Fruit fly (Drosophila melanogaster) whole organism, prepupa: Measurements from ENCODE around the gene CG11384.

ENCODE experiments used
- Blimp-1 ChIP-seq: fragments of 200-800 bp; sonication (Bioruptor generic); optimal IDR thresholded peaks from 3 replicates; lab custom pipeline; 2017; ENCODE audit warnings: missing biosample characterization, missing genetic modification characterization, mild to moderate bottlenecking, moderate library complexity, missing genetic modification reagents
- CG10631 ChIP-seq: fragments of 200-800 bp; sonication (Bioruptor generic); optimal IDR thresholded peaks from 2 replicates; lab custom pipeline; 2016; ENCODE audit warnings: missing biosample characterization, missing genetic modification characterization
- CG11294 ChIP-seq: fragments of 200-800 bp; sonication (Bioruptor generic); IDR thresholded peaks from 2 replicates; pipeline ENCODE4 v1.3.6; 2022; ENCODE audit warnings: missing biosample characterization, missing genetic modification characterization
- CG11762 ChIP-seq: fragments of 200-800 bp; sonication (Bioruptor generic); optimal IDR thresholded peaks from 3 replicates; lab custom pipeline; 2016; ENCODE audit warnings: missing biosample characterization, missing genetic modification characterization; ENCODE audit not compliant: insufficient read depth
- CG11902 ChIP-seq: fragments of 200-800 bp; sonication (Bioruptor generic); optimal IDR thresholded peaks from 3 replicates; lab custom pipeline; 2016; ENCODE audit warnings: missing biosample characterization, missing genetic modification characterization
- CG15336 ChIP-seq: fragments of 200-800 bp; sonication (Bioruptor generic); IDR thresholded peaks from 2 replicates; pipeline ENCODE4 v1.3.6; 2022; ENCODE audit warnings: missing biosample characterization, missing genetic modification characterization
- CG16779 ChIP-seq: fragments of 200-800 bp; sonication (Bioruptor generic); optimal IDR thresholded peaks from 3 replicates; lab custom pipeline; 2017; ENCODE audit warnings: missing biosample characterization, mild to moderate bottlenecking, missing genetic modification characterization
- CG32006 ChIP-seq: fragments of 200-800 bp; sonication (Bioruptor generic); optimal IDR thresholded peaks from 3 replicates; lab custom pipeline; 2017; ENCODE audit warnings: missing biosample characterization, mild to moderate bottlenecking, missing genetic modification characterization
- CG34406 ChIP-seq: fragments of 200-800 bp; sonication (Bioruptor generic); optimal IDR thresholded peaks from 3 replicates; lab custom pipeline; 2016; ENCODE audit warnings: missing biosample characterization, missing genetic modification characterization
- CG6276 ChIP-seq: fragments of 200-800 bp; sonication (Bioruptor generic); optimal IDR thresholded peaks from 2 replicates; lab custom pipeline; 2017; ENCODE audit warnings: missing biosample characterization, mild to moderate bottlenecking, missing genetic modification characterization
- CG6792 ChIP-seq: fragments of 200-800 bp; sonication (Bioruptor generic); optimal IDR thresholded peaks from 3 replicates; lab custom pipeline; 2016; ENCODE audit warnings: missing biosample characterization, missing genetic modification characterization
- CG6808 ChIP-seq: fragments of 200-800 bp; sonication (Bioruptor generic); optimal IDR thresholded peaks from 3 replicates; lab custom pipeline; 2017; ENCODE audit warnings: missing biosample characterization, missing genetic modification characterization, mild to moderate bottlenecking, moderate library complexity, missing genetic modification reagents
- CG6854 ChIP-seq: fragments of 200-800 bp; sonication (Bioruptor generic); optimal IDR thresholded peaks from 2 replicates; lab custom pipeline; 2017; ENCODE audit warnings: missing biosample characterization, mild to moderate bottlenecking, missing genetic modification characterization
- CG7368 ChIP-seq: fragments of 200-800 bp; sonication (Bioruptor generic); optimal IDR thresholded peaks from 3 replicates; lab custom pipeline; 2016; ENCODE audit warnings: missing biosample characterization, missing genetic modification characterization
- CG8119 ChIP-seq: fragments of 200-800 bp; sonication (Bioruptor generic); IDR thresholded peaks from 3 replicates; pipeline ENCODE4 v1.3.6; 2022; ENCODE audit warnings: missing biosample characterization, missing genetic modification characterization
- CG8632 ChIP-seq: fragments of 200-800 bp; sonication (Bioruptor generic); optimal IDR thresholded peaks from 3 replicates; lab custom pipeline; 2016; ENCODE audit warnings: missing biosample characterization, missing genetic modification characterization
- Eip93F ChIP-seq: fragments of 200-800 bp; sonication (Bioruptor generic); optimal IDR thresholded peaks from 2 replicates; lab custom pipeline; 2016; ENCODE audit warnings: missing biosample characterization, mild to moderate bottlenecking, missing genetic modification characterization
- Gug ChIP-seq: fragments of 200-800 bp; sonication (Bioruptor generic); IDR thresholded peaks from 2 replicates; pipeline ENCODE4 v1.3.6; 2022; ENCODE audit warnings: missing biosample characterization, missing genetic modification characterization
- Hr38 ChIP-seq: sonication (Bioruptor generic); optimal IDR thresholded peaks from 2 replicates; lab custom pipeline; 2016; ENCODE audit warnings: missing biosample characterization, missing genetic modification characterization
- Met ChIP-seq: fragments of 200-800 bp; sonication (Bioruptor generic); optimal IDR thresholded peaks from 3 replicates; lab custom pipeline; 2016; ENCODE audit warnings: missing biosample characterization, missing genetic modification characterization
- OdsH ChIP-seq: fragments of 200-800 bp; sonication (Bioruptor generic); optimal IDR thresholded peaks from 3 replicates; lab custom pipeline; 2016; ENCODE audit warnings: missing biosample characterization, missing genetic modification characterization
- Smox ChIP-seq: fragments of 200-800 bp; sonication (Bioruptor generic); optimal IDR thresholded peaks from 3 replicates; lab custom pipeline; 2016; ENCODE audit warnings: missing biosample characterization, missing genetic modification characterization
- Sox14 ChIP-seq: fragments of 200-800 bp; sonication (Bioruptor generic); optimal IDR thresholded peaks from 3 replicates; lab custom pipeline; 2016; ENCODE audit warnings: missing biosample characterization, missing genetic modification characterization
- Sox15 ChIP-seq: fragments of 200-800 bp; sonication (Bioruptor generic); optimal IDR thresholded peaks from 3 replicates; lab custom pipeline; 2016; ENCODE audit warnings: missing biosample characterization, missing genetic modification characterization
- acj6 ChIP-seq: fragments of 200-800 bp; sonication (Bioruptor generic); optimal IDR thresholded peaks from 3 replicates; lab custom pipeline; 2016; ENCODE audit warnings: missing biosample characterization, missing genetic modification characterization
- cyc ChIP-seq: fragments of 200-800 bp; sonication (Bioruptor generic); optimal IDR thresholded peaks from 3 replicates; lab custom pipeline; 2016; ENCODE audit warnings: missing biosample characterization, missing genetic modification characterization
- dac ChIP-seq: fragments of 200-800 bp; sonication (Bioruptor generic); optimal IDR thresholded peaks from 2 replicates; lab custom pipeline; 2017; ENCODE audit warnings: missing biosample characterization, mild to moderate bottlenecking, missing genetic modification characterization
- eg ChIP-seq: fragments of 200-800 bp; sonication (Bioruptor generic); IDR thresholded peaks from 3 replicates; pipeline ENCODE4 v1.3.6; 2022; ENCODE audit warnings: missing biosample characterization, missing genetic modification characterization
- esn ChIP-seq: fragments of 200-800 bp; sonication (Bioruptor generic); optimal IDR thresholded peaks from 2 replicates; lab custom pipeline; 2016; ENCODE audit warnings: missing biosample characterization, mild to moderate bottlenecking, missing genetic modification characterization, moderate library complexity
- fd59A ChIP-seq: fragments of 200-800 bp; sonication (Bioruptor generic); optimal IDR thresholded peaks from 2 replicates; lab custom pipeline; 2017; ENCODE audit warnings: missing biosample characterization, mild to moderate bottlenecking, missing genetic modification characterization, missing genetic modification reagents
- fd85E ChIP-seq: fragments of 200-800 bp; sonication (Bioruptor generic); optimal IDR thresholded peaks from 3 replicates; lab custom pipeline; 2016; ENCODE audit warnings: missing biosample characterization, missing genetic modification characterization
- fkh ChIP-seq: fragments of 200-800 bp; sonication (Bioruptor generic); optimal IDR thresholded peaks from 3 replicates; lab custom pipeline; 2017; ENCODE audit warnings: missing biosample characterization, mild to moderate bottlenecking, missing genetic modification characterization, moderate library complexity
- pdm3 ChIP-seq: fragments of 200-800 bp; sonication (Bioruptor generic); optimal IDR thresholded peaks from 3 replicates; lab custom pipeline; 2016; ENCODE audit warnings: missing biosample characterization, missing genetic modification characterization
- spab ChIP-seq: fragments of 200-800 bp; sonication (Bioruptor generic); optimal IDR thresholded peaks from 2 replicates; lab custom pipeline; 2017; ENCODE audit warnings: missing biosample characterization, mild to moderate bottlenecking, missing genetic modification characterization, missing genetic modification reagents
- vri ChIP-seq: fragments of 200-800 bp; sonication (Bioruptor generic); optimal IDR thresholded peaks from 3 replicates; lab custom pipeline; 2016; ENCODE audit warnings: missing biosample characterization, mild to moderate bottlenecking, missing genetic modification characterization

CG11384 gene

DNA sequence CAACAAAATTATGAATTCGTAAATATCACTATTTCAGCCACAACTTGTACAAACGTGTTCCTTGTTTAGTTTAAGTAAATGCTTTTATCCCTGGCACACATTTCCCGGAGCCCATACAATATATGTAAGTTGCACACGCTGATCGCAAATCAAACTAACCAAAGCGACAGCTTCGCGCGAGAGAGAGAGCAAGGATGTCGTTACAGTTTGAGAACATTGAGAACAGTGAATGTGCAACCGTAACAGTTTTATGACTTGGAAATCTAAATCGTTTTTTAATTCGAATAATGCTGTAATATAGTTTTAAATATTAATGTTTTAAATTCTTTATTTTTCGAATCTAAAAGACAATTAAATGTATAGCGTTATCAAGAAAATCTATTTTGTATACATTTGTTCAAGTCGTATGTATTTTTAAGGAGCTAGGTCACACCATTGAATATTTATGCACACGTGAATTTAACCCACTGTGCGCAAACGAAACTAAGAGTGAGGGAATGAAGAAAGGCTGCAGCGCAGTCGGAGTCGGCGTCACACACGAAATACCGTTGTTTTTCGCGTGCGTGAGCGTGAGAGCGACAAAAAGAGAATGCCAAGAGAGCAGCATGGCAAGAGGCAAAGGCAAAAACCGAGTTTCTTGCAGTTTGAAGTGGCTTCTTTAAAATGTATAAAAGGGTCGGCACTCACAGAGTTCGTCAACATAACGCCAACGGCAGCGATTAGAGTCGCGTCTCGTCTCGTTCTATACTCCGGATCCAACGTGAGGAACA is 33.6 kb upstream of the CG11384 start, which contains the start of gene CG11382 (continued):
- TF ChIP-seq CG6276 (GFP tag; lab: Kevin White, UChicago), result no peak
- peak; percentile 39 for TF ChIP-seq esn (GFP tag; lab: Kevin White, UChicago)
- TF ChIP-seq Met (GFP tag; lab: Kevin White, UChicago), result peak; percentile 39
- TF ChIP-seq fkh (GFP tag; lab: Kevin White, UChicago), result no peak
- TF ChIP-seq CG10631, result peak; percentile 26
- no peak for TF ChIP-seq CG11902
- 0 out of 2 replicates have a peak, but pooled peaks have one; percentile 27 for TF ChIP-seq CG15336 (GFP tag; lab: Robert Waterston, UW)
- peak; percentile 7 for TF ChIP-seq cyc
- TF ChIP-seq, all 60 proteins: peak for 16

DNA sequence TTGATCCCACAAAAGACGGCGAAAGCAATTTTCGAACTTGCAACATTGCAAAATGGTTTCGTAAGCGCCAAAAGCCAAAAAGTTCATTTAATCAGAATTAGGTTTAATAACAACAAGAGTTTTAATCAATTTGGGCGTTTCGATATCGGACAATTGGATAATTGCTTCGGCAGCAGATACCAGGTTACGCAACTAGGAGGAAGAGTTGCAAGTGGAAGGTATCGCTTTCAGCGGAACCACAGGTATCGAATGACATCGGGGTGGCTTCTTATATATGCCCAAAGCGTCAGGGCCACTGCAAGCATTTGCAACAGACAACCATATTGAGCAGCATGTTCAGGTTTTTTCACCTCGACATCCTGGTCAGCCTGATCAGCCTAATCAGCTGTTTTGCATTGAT is 30.6 kb upstream of the CG11384 start, which contains the start of gene CG14624:
Gene CG14624, plus strand, starts transcription at position 301 of the 400 bp plus-strand sequence.
- TF ChIP-seq OdsH (GFP tag; lab: Kevin White, UChicago) (no peak), vri (GFP tag; lab: Kevin White, UChicago) (no peak), fd59A (GFP tag; lab: Kevin White, UChicago) (no peak), CG6854 (GFP tag; lab: Kevin White, UChicago) (no peak), CG8119 (no peak), CG32006 (no peak), fkh (GFP tag; lab: Kevin White, UChicago) (no peak), eg (GFP tag; lab: Robert Waterston, UW) (no peak), CG34406 (GFP tag; lab: Kevin White, UChicago) (no peak), CG6276 (GFP tag; lab: Kevin White, UChicago) (no peak), CG11762 (GFP tag; lab: Kevin White, UChicago) (no peak), CG11294 (GFP tag; lab: Robert Waterston, UW) (no peak), pdm3 (no peak)

DNA sequence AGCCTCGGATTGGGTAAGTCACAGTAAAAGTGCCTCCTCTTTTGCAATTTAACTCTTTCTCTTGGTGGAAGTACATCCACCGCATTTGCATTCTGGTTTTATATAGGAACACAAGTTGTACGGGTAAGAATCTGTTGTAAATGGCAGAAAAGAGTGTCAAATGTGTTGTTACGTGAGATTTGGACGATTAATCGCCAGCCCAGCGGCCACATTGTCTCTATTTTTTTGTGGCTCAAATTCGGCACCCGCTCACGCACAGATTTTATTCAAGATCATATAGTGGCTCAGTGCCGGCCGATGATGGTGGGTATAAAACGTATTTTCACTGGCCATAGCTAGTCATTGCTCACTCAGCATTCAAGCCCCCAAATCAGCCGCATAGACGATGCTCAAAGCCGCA is 27.6 kb upstream of the CG11384 start, which contains the start of gene CG11381:
Gene CG11381, plus strand, starts transcription at position 301 of the 400 bp plus-strand sequence.
- no peak for TF ChIP-seq Blimp-1 (GFP tag; lab: Kevin White, UChicago)
- TF ChIP-seq dac, result no peak
- no peak for TF ChIP-seq CG8119
- TF ChIP-seq CG7368 (GFP tag; lab: Kevin White, UChicago), result no peak
- TF ChIP-seq fd85E (GFP tag; lab: Kevin White, UChicago), result no peak
- no peak for TF ChIP-seq CG34406 (GFP tag; lab: Kevin White, UChicago)
- no peak for TF ChIP-seq fd59A (GFP tag; lab: Kevin White, UChicago)
- no peak for TF ChIP-seq esn (GFP tag; lab: Kevin White, UChicago)

DNA sequence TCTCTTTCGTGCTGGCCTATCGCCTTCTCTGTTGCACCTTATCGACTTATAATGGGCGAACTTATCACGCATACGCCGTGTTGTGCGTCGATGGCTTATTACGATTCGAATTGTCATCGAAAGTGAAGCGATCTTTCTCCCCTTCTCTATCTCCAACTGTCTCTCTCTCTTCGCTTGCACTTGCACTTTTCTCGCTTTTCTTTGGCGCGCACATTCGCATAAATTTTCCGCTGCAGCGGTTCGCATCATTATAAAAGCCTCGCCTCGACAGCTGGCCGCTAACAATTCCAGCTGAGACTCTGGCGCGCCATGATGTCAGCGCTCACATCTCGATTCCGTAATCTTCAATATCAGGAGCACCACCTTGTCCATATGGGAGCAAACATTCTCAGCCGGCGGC is 23.4 kb upstream of the CG11384 start, which contains the start of gene CG14625:
Gene CG14625, plus strand, starts transcription at position 301 of the 400 bp plus-strand sequence.
- TF ChIP-seq CG6792 (GFP tag; lab: Kevin White, UChicago) (no peak), CG15336 (GFP tag; lab: Robert Waterston, UW) (no peak), spab (no peak), Gug (no peak), CG16779 (tag; lab: Kevin White, UChicago) (no peak), acj6 (GFP tag; lab: Kevin White, UChicago) (no peak), Smox (GFP tag; lab: Kevin White, UChicago) (no peak), CG11902 (no peak), CG8632 (GFP tag; lab: Kevin White, UChicago) (no peak), cyc (no peak), OdsH (GFP tag; lab: Kevin White, UChicago) (no peak), Sox15 (GFP tag; lab: Kevin White, UChicago) (no peak), CG6808 (GFP tag; lab: Kevin White, UChicago) (no peak), Hr38 (GFP tag; lab: Kevin White, UChicago) (no peak), Sox14 (GFP tag; lab: Kevin White, UChicago) (no peak), Eip93F (no peak)
- TF ChIP-seq, all 60 proteins: peak for 0
